Worm (Caenorhabditis elegans) whole organism, L2 larva: ENCODE results near the gene Y43F8B.23.
A peak's percentile ranks its signal among the peaks of the same experiment; 100 is the strongest.

Experiments used
- gmeb-1 ChIP-seq: fragments of 150-350 bp; optimal IDR thresholded peaks from 2 replicates; lab custom pipeline; 2014; ENCODE audit warnings: missing biosample characterization, missing genetic modification characterization
- nhr-129 ChIP-seq: fragments of 150-350 bp; optimal IDR thresholded peaks from 2 replicates; lab custom pipeline; 2014; ENCODE audit warnings: missing biosample characterization, missing genetic modification characterization
- skn-1 ChIP-seq: sonication (generic microtip); optimal IDR thresholded peaks from 2 replicates; lab custom pipeline; 2017; ENCODE audit warnings: missing biosample characterization, missing genetic modification characterization

- TF ChIP-seq nhr-129 (tag; lab: Kevin White, UChicago) (peak; percentile 25), skn-1 (tag; lab: Kevin White, UChicago) (no peak), gmeb-1 (tag; lab: Kevin White, UChicago) (no peak)
Measured at ce11 chrV:19432030-19432429, 35.4 kb downstream of the Y43F8B.23 start.
